Worm (Caenorhabditis elegans) whole organism, young adult: ENCODE results near the gene mpk-2.

Experiments used
- B0336.3 ChIP-seq: fragments of 200-800 bp; sonication (Bioruptor generic); IDR thresholded peaks from 2 replicates; pipeline ENCODE4 v1.3.6; 2022; ENCODE audit warnings: missing genetic modification characterization, missing compliant biosample characterization
- F49E8.2 ChIP-seq: sonication (generic microtip); optimal IDR thresholded peaks from 3 replicates; lab custom pipeline; 2017; ENCODE audit warnings: missing genetic modification characterization, mild to moderate bottlenecking, missing compliant biosample characterization, antibody characterized with exemption, moderate library complexity; ENCODE audit not compliant: insufficient read depth
- Y95B8A.8 ChIP-seq: fragments of 200-800 bp; sonication (Bioruptor generic); IDR thresholded peaks from 2 replicates; pipeline ENCODE4 v1.3.6; 2022; ENCODE audit warnings: missing genetic modification reagents, missing genetic modification characterization, missing compliant biosample characterization
- ceh-91 ChIP-seq: fragments of 200-800 bp; sonication (Bioruptor generic); IDR thresholded peaks from 2 replicates; pipeline ENCODE4 v1.3.6; 2022; ENCODE audit warnings: missing genetic modification reagents, missing genetic modification characterization, missing compliant biosample characterization
- chd-7 ChIP-seq: sonication (generic microtip); optimal IDR thresholded peaks from 2 replicates; lab custom pipeline; 2016; ENCODE audit warnings: mild to moderate bottlenecking, missing genetic modification characterization, moderate library complexity, missing compliant biosample characterization
- dpl-1 ChIP-seq: fragments of 150-350 bp; optimal IDR thresholded peaks from 2 replicates; lab custom pipeline; 2014; ENCODE audit warnings: missing biosample characterization, missing genetic modification reagents, missing genetic modification characterization
- hmg-20 ChIP-seq: fragments of 200-800 bp; sonication (Bioruptor generic); IDR thresholded peaks from 2 replicates; pipeline ENCODE4 v1.3.6; 2022; ENCODE audit warnings: missing genetic modification reagents, missing genetic modification characterization, missing compliant biosample characterization
- lsl-1 ChIP-seq: fragments of 200-800 bp; sonication (Bioruptor generic); optimal IDR thresholded peaks from 2 replicates; lab custom pipeline; 2018; ENCODE audit warnings: mild to moderate bottlenecking, missing genetic modification characterization, moderate library complexity, missing compliant biosample characterization
- nfya-2 ChIP-seq: fragments of 200-800 bp; sonication (Bioruptor generic); IDR thresholded peaks from 2 replicates; pipeline ENCODE4 v1.3.6; 2022; ENCODE audit warnings: missing genetic modification reagents, missing genetic modification characterization, missing compliant biosample characterization
- nhr-179 ChIP-seq: sonication (generic microtip); optimal IDR thresholded peaks from 2 replicates; lab custom pipeline; 2016; ENCODE audit warnings: mild to moderate bottlenecking, missing genetic modification characterization, missing compliant biosample characterization
- pha-4 ChIP-seq: fragments of 150-350 bp; sonication (generic microtip); optimal IDR thresholded peaks from 2 replicates; lab custom pipeline; 2014; ENCODE audit warnings: missing biosample characterization, missing genetic modification reagents, missing genetic modification characterization
- repo-1 ChIP-seq: sonication (generic microtip); optimal IDR thresholded peaks from 2 replicates; lab custom pipeline; 2017; ENCODE audit warnings: mild to moderate bottlenecking, missing genetic modification characterization, missing compliant biosample characterization
- unc-130 ChIP-seq: sonication (generic microtip); optimal IDR thresholded peaks from 2 replicates; lab custom pipeline; 2016; ENCODE audit warnings: missing genetic modification reagents, missing genetic modification characterization, missing compliant biosample characterization
- unc-62 ChIP-seq: fragments of 150-350 bp; optimal IDR thresholded peaks from 2 replicates; lab custom pipeline; 2014; ENCODE audit warnings: missing biosample characterization, missing genetic modification reagents, missing genetic modification characterization

- TF ChIP-seq nhr-179 (tag; lab: Kevin White, UChicago), result no peak
- no peak for TF ChIP-seq repo-1
- no peak for TF ChIP-seq B0336.3 (GFP tag; lab: Robert Waterston, UW)
- TF ChIP-seq unc-62 (GFP tag; lab: Kevin White, UChicago), result no peak
- TF ChIP-seq pha-4 (tag; lab: Kevin White, UChicago), result no peak
- no peak for TF ChIP-seq F49E8.2 (tag; lab: Kevin White, UChicago)
- TF ChIP-seq dpl-1, result no peak
- TF ChIP-seq lsl-1 (GFP tag; lab: Kevin White, UChicago), result no peak
- TF ChIP-seq hmg-20 (GFP tag; lab: Robert Waterston, UW), result no peak
- no peak for TF ChIP-seq nfya-2 (GFP tag; lab: Robert Waterston, UW)
- no peak for TF ChIP-seq unc-130 (GFP tag; lab: Kevin White, UChicago)
- TF ChIP-seq Y95B8A.8, result no peak
- TF ChIP-seq chd-7 (tag; lab: Kevin White, UChicago), result no peak
- TF ChIP-seq ceh-91 (GFP tag; lab: Robert Waterston, UW), result no peak
These were observed 2.2 kb upstream of the mpk-2 start, which contains the start of the genes idpb-3 and idpb-1 for ce11 chrII:5101701-5102100.
